Worm (Caenorhabditis elegans) whole organism, L2 larva: ENCODE data around the gene W09C2.10.

ENCODE experiments used
- C34F6.9 ChIP-seq: fragments of 150-350 bp; optimal IDR thresholded peaks from 2 replicates; lab custom pipeline; 2014; ENCODE audit warnings: missing biosample characterization, missing genetic modification characterization
- F13H6.1 ChIP-seq: sonication (generic microtip); optimal IDR thresholded peaks from 2 replicates; lab custom pipeline; 2016; ENCODE audit warnings: missing genetic modification characterization, missing compliant biosample characterization
- R02D3.7 ChIP-seq: fragments of 150-350 bp; optimal IDR thresholded peaks from 2 replicates; lab custom pipeline; 2014; ENCODE audit warnings: missing biosample characterization, missing genetic modification characterization
- Y55F3AM.14 ChIP-seq: fragments of 200-800 bp; sonication (Bioruptor generic); optimal IDR thresholded peaks from 2 replicates; lab custom pipeline; 2018; ENCODE audit warnings: mild to moderate bottlenecking, missing genetic modification characterization, missing compliant biosample characterization
- ZK546.5 ChIP-seq: sonication (generic microtip); optimal IDR thresholded peaks from 2 replicates; lab custom pipeline; 2017; ENCODE audit warnings: missing biosample characterization, missing genetic modification characterization
- alr-1 ChIP-seq: fragments of 150-350 bp; optimal IDR thresholded peaks from 2 replicates; lab custom pipeline; 2014; ENCODE audit warnings: missing biosample characterization, missing genetic modification characterization
- aly-2 ChIP-seq: fragments of 150-350 bp; optimal IDR thresholded peaks from 2 replicates; lab custom pipeline; 2014; ENCODE audit warnings: missing biosample characterization, missing genetic modification characterization
- ama-1 ChIP-seq: fragments of 150-350 bp; optimal IDR thresholded peaks from 2 replicates; lab custom pipeline; 2018; ENCODE audit warnings: inconsistent platforms
- blmp-1 ChIP-seq: sonication (generic microtip); optimal IDR thresholded peaks from 2 replicates; lab custom pipeline; 2017; ENCODE audit warnings: missing genetic modification characterization, mild to moderate bottlenecking, missing compliant biosample characterization, antibody characterized with exemption, moderate library complexity; ENCODE audit not compliant: insufficient read depth
- ceh-16 ChIP-seq: fragments of 150-350 bp; optimal IDR thresholded peaks from 2 replicates; lab custom pipeline; 2014; ENCODE audit warnings: missing biosample characterization, missing genetic modification characterization
- ceh-82 ChIP-seq: fragments of 150-350 bp; optimal IDR thresholded peaks from 2 replicates; lab custom pipeline; 2014; ENCODE audit warnings: missing biosample characterization, missing genetic modification characterization
- crh-2 ChIP-seq: sonication (generic microtip); optimal IDR thresholded peaks from 2 replicates; lab custom pipeline; 2017; ENCODE audit warnings: missing biosample characterization, missing genetic modification characterization
- dmd-4 ChIP-seq: sonication (generic microtip); optimal IDR thresholded peaks from 2 replicates; lab custom pipeline; 2017; ENCODE audit warnings: missing biosample characterization, missing genetic modification characterization
- egl-27 ChIP-seq: sonication (generic microtip); optimal IDR thresholded peaks from 3 replicates; lab custom pipeline; 2017; ENCODE audit warnings: missing biosample characterization, missing genetic modification reagents, missing genetic modification characterization
- elt-1 ChIP-seq: fragments of 150-350 bp; optimal IDR thresholded peaks from 2 replicates; lab custom pipeline; 2014; ENCODE audit warnings: missing biosample characterization, missing genetic modification characterization
- elt-3 ChIP-seq: sonication (generic microtip); optimal IDR thresholded peaks from 2 replicates; lab custom pipeline; 2017; ENCODE audit warnings: missing biosample characterization, missing genetic modification characterization
- fos-1 ChIP-seq: fragments of 150-350 bp; optimal IDR thresholded peaks from 2 replicates; lab custom pipeline; 2014; ENCODE audit warnings: missing biosample characterization, missing genetic modification characterization
- gmeb-1 ChIP-seq: fragments of 150-350 bp; optimal IDR thresholded peaks from 2 replicates; lab custom pipeline; 2014; ENCODE audit warnings: missing biosample characterization, missing genetic modification characterization
- lin-11 ChIP-seq: fragments of 150-350 bp; sonication (generic microtip); optimal IDR thresholded peaks from 2 replicates; lab custom pipeline; 2014; ENCODE audit warnings: missing biosample characterization, missing genetic modification characterization, inconsistent platforms, mixed read lengths
- lin-13 ChIP-seq: fragments of 150-350 bp; optimal IDR thresholded peaks from 2 replicates; lab custom pipeline; 2014; ENCODE audit warnings: missing biosample characterization, missing genetic modification reagents, missing genetic modification characterization
- lin-39 ChIP-seq: fragments of 150-350 bp; optimal IDR thresholded peaks from 2 replicates; lab custom pipeline; 2014; ENCODE audit warnings: missing biosample characterization, missing genetic modification reagents, missing genetic modification characterization
- lsy-2 ChIP-seq, 2 experiments: fragments of 150-350 bp in 1 of 2; sonication (generic microtip) in 1 of 2; optimal IDR thresholded peaks; 2 replicates each; lab custom pipeline; 2014 to 2017; ENCODE audit warnings: missing biosample characterization in 2 of 2, missing genetic modification characterization in 2 of 2
- mab-5 ChIP-seq: fragments of 150-350 bp; optimal IDR thresholded peaks from 2 replicates; lab custom pipeline; 2014; ENCODE audit warnings: missing biosample characterization, missing genetic modification characterization
- mbf-1 ChIP-seq: sonication (generic microtip); optimal IDR thresholded peaks from 2 replicates; lab custom pipeline; 2017; ENCODE audit warnings: missing biosample characterization, missing genetic modification characterization
- mdl-1 ChIP-seq, 2 experiments: fragments of 150-350 bp in 1 of 2; sonication (generic microtip) in 1 of 2; optimal IDR thresholded peaks; 2 replicates each; lab custom pipeline; 2017; ENCODE audit warnings: missing biosample characterization in 2 of 2, missing genetic modification characterization in 2 of 2
- nhr-10 ChIP-seq: sonication (generic microtip); optimal IDR thresholded peaks from 2 replicates; lab custom pipeline; 2017; ENCODE audit warnings: missing biosample characterization, missing genetic modification characterization
- nhr-11 ChIP-seq: fragments of 150-350 bp; optimal IDR thresholded peaks from 2 replicates; lab custom pipeline; 2014; ENCODE audit warnings: missing biosample characterization, missing genetic modification characterization
- nhr-12 ChIP-seq: fragments of 150-350 bp; optimal IDR thresholded peaks from 2 replicates; lab custom pipeline; 2014; ENCODE audit warnings: missing biosample characterization, missing genetic modification characterization
- nhr-129 ChIP-seq: fragments of 150-350 bp; optimal IDR thresholded peaks from 2 replicates; lab custom pipeline; 2014; ENCODE audit warnings: missing biosample characterization, missing genetic modification characterization
- nhr-21 ChIP-seq: fragments of 150-350 bp; optimal IDR thresholded peaks from 2 replicates; lab custom pipeline; 2014; ENCODE audit warnings: missing biosample characterization, missing genetic modification characterization
- nhr-23 ChIP-seq: fragments of 150-350 bp; optimal IDR thresholded peaks from 2 replicates; lab custom pipeline; 2014; ENCODE audit warnings: missing biosample characterization, missing genetic modification reagents, missing genetic modification characterization
- nhr-237 ChIP-seq: fragments of 150-350 bp; optimal IDR thresholded peaks from 2 replicates; lab custom pipeline; 2014; ENCODE audit warnings: missing biosample characterization, missing genetic modification characterization
- nhr-25 ChIP-seq: fragments of 150-350 bp; sonication (generic microtip); optimal IDR thresholded peaks from 3 replicates; lab custom pipeline; 2014; ENCODE audit warnings: missing biosample characterization, missing genetic modification characterization
- nhr-6 ChIP-seq: fragments of 150-350 bp; optimal IDR thresholded peaks from 2 replicates; lab custom pipeline; 2014; ENCODE audit warnings: missing biosample characterization, missing genetic modification characterization
- nhr-77 ChIP-seq: fragments of 150-350 bp; optimal IDR thresholded peaks from 2 replicates; lab custom pipeline; 2014; ENCODE audit warnings: missing biosample characterization, missing genetic modification characterization
- peb-1 ChIP-seq: fragments of 150-350 bp; optimal IDR thresholded peaks from 2 replicates; lab custom pipeline; 2014; ENCODE audit warnings: missing biosample characterization, missing genetic modification characterization
- sem-4 ChIP-seq: fragments of 150-350 bp; optimal IDR thresholded peaks from 2 replicates; lab custom pipeline; 2014; ENCODE audit warnings: missing biosample characterization, missing genetic modification reagents, missing genetic modification characterization
- skn-1 ChIP-seq: sonication (generic microtip); optimal IDR thresholded peaks from 2 replicates; lab custom pipeline; 2017; ENCODE audit warnings: missing biosample characterization, missing genetic modification characterization
- sma-3 ChIP-seq: sonication (generic microtip); optimal IDR thresholded peaks from 2 replicates; lab custom pipeline; 2016; ENCODE audit warnings: missing genetic modification reagents, missing genetic modification characterization, missing compliant biosample characterization
- sma-9 ChIP-seq, 2 experiments: fragments of 150-350 bp in 1 of 2; sonication (generic microtip) in 1 of 2; optimal IDR thresholded peaks; 2 replicates each; lab custom pipeline; 2014 to 2016; ENCODE audit warnings: missing genetic modification characterization in 2 of 2, mild to moderate bottlenecking in 1 of 2, missing biosample characterization in 1 of 2, missing compliant biosample characterization in 1 of 2, missing genetic modification reagents in 1 of 2, moderate library complexity in 1 of 2
- snpc-4 ChIP-seq: fragments of 150-350 bp; optimal IDR thresholded peaks from 2 replicates; lab custom pipeline; 2014; ENCODE audit warnings: missing biosample characterization, missing genetic modification characterization
- unc-39 ChIP-seq: fragments of 150-350 bp; optimal IDR thresholded peaks from 2 replicates; lab custom pipeline; 2014; ENCODE audit warnings: missing biosample characterization, missing genetic modification characterization
- unc-55 ChIP-seq: fragments of 150-350 bp; sonication (generic microtip); optimal IDR thresholded peaks from 3 replicates; lab custom pipeline; 2014; ENCODE audit warnings: missing biosample characterization, missing genetic modification reagents, missing genetic modification characterization
- unc-62 ChIP-seq: fragments of 150-350 bp; optimal IDR thresholded peaks from 2 replicates; lab custom pipeline; 2014; ENCODE audit warnings: missing biosample characterization, missing genetic modification reagents, missing genetic modification characterization
- zag-1 ChIP-seq: fragments of 150-350 bp; optimal IDR thresholded peaks from 2 replicates; lab custom pipeline; 2014; ENCODE audit warnings: missing biosample characterization, missing genetic modification characterization
- ztf-1 ChIP-seq: fragments of 200-800 bp; sonication (Bioruptor generic); conservative IDR thresholded peaks from 2 replicates; pipeline ENCODE4 v1.3.6; 2022; ENCODE audit warnings: missing genetic modification characterization, missing compliant biosample characterization
- ztf-11 ChIP-seq: sonication (generic microtip); optimal IDR thresholded peaks from 2 replicates; lab custom pipeline; 2017; ENCODE audit warnings: missing biosample characterization, missing genetic modification characterization
- ztf-4 ChIP-seq: fragments of 150-350 bp; optimal IDR thresholded peaks from 2 replicates; lab custom pipeline; 2014; ENCODE audit warnings: missing biosample characterization, missing genetic modification characterization

W09C2.10 gene

ce11 chrIV:9671001-9671652, 46.2 kb upstream of the W09C2.10 start:
- TF ChIP-seq nhr-21 (no peak), ztf-1 (GFP tag; lab: Robert Waterston, UW) (no peak), lsy-2 (tag; optimal IDR thresholded peaks at IDR 0.05; lab: Kevin White, UChicago) (peak in 1 of 2 experiments; percentile 53), nhr-10 (tag; lab: Kevin White, UChicago) (no peak), zag-1 (tag; lab: Kevin White, UChicago) (no peak), fos-1 (tag; lab: Kevin White, UChicago) (peak; percentile 58), egl-27 (tag; lab: Kevin White, UChicago) (peak; percentile 37), mbf-1 (tag; lab: Kevin White, UChicago) (no peak), ama-1 (lab: Kevin White, UChicago) (no peak), ztf-4 (tag; lab: Kevin White, UChicago) (peak; percentile 45), sem-4 (peak; percentile 24), mab-5 (no peak), nhr-6 (tag; lab: Kevin White, UChicago) (peak; percentile 49), nhr-11 (tag; lab: Kevin White, UChicago) (no peak), alr-1 (no peak), elt-3 (tag; lab: Kevin White, UChicago) (no peak), ceh-82 (no peak), aly-2 (tag; lab: Kevin White, UChicago) (no peak), ztf-11 (tag; lab: Kevin White, UChicago) (no peak), lin-11 (no peak), ZK546.5 (no peak), peb-1 (tag; lab: Kevin White, UChicago) (no peak), unc-39 (no peak), ceh-16 (tag; lab: Kevin White, UChicago) (no peak), unc-62 (no peak), nhr-77 (tag; lab: Kevin White, UChicago) (no peak), nhr-25 (peak; percentile 79), sma-3 (GFP tag; lab: Kevin White, UChicago) (peak; percentile 52), nhr-23 (tag; lab: Kevin White, UChicago) (no peak), nhr-129 (tag; lab: Kevin White, UChicago) (peak; percentile 89), sma-9 (GFP tag; optimal IDR thresholded peaks at IDR 0.05; lab: Kevin White, UChicago) (peak; percentile 97), sma-9 (tag; optimal IDR thresholded peaks at IDR 0.05; lab: Kevin White, UChicago) (no peak), crh-2 (tag; lab: Kevin White, UChicago) (peak; percentile 94), unc-55 (GFP tag; lab: Kevin White, UChicago) (no peak), dmd-4 (tag; lab: Kevin White, UChicago) (no peak), gmeb-1 (tag; lab: Kevin White, UChicago) (peak; percentile 45), Y55F3AM.14 (GFP tag; lab: Kevin White, UChicago) (no peak), C34F6.9 (tag; lab: Kevin White, UChicago) (peak; percentile 4), snpc-4 (tag; lab: Kevin White, UChicago) (no peak), R02D3.7 (tag; lab: Kevin White, UChicago) (no peak), nhr-237 (tag; lab: Kevin White, UChicago) (no peak), elt-1 (tag; lab: Kevin White, UChicago) (no peak), blmp-1 (tag; lab: Kevin White, UChicago) (peak; percentile 49), mdl-1 (tag; optimal IDR thresholded peaks at IDR 0.05; lab: Kevin White, UChicago) (peak; percentile 50 to 75), lin-13 (GFP tag; lab: Kevin White, UChicago) (peak; percentile 24), lin-39 (tag; lab: Kevin White, UChicago) (no peak), nhr-12 (no peak), skn-1 (tag; lab: Kevin White, UChicago) (no peak), F13H6.1 (tag; lab: Kevin White, UChicago) (peak; percentile 92)
